Worm (Caenorhabditis elegans) whole organism, late embryonic: ENCODE results near the gene F44B9.8.

Source experiments
- hlh-13 ChIP-seq: fragments of 200-800 bp; sonication (Bioruptor generic); optimal IDR thresholded peaks from 2 replicates; lab custom pipeline; 2018; ENCODE audit warnings: mild to moderate bottlenecking, missing genetic modification characterization, missing compliant biosample characterization
- hlh-30 ChIP-seq: sonication (generic microtip); optimal IDR thresholded peaks from 2 replicates; lab custom pipeline; 2017; ENCODE audit warnings: antibody characterized with exemption, missing genetic modification characterization, missing compliant biosample characterization; ENCODE audit not compliant: insufficient read depth
- pax-1 ChIP-seq: fragments of 150-350 bp; optimal IDR thresholded peaks from 2 replicates; lab custom pipeline; 2014; ENCODE audit warnings: missing biosample characterization, missing genetic modification characterization
- unc-42 ChIP-seq: sonication (generic microtip); optimal IDR thresholded peaks from 2 replicates; lab custom pipeline; 2016; ENCODE audit warnings: missing genotype, missing genetic modification characterization, missing compliant biosample characterization
- unc-55 ChIP-seq: sonication (generic microtip); optimal IDR thresholded peaks from 2 replicates; lab custom pipeline; 2017; ENCODE audit warnings: missing biosample characterization, missing genetic modification reagents, missing genetic modification characterization

DNA sequence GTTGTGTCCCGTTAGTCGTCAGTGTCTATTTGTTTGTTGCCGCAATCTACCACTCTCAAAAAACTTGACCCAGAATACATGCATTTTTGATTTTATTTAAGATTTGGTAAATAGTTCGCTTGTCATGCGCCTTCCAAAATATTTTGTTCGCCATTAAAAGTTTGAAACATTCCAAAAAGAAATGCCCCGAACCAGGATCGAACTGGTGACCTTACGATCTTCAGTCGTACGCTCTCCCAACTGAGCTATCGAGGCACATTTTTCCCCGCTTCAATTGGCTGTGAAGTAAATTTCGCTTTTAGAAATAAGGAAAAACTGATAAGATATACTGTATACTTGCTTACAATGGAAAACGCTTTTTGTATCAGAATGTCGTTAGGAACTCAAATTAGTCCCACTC is 51.2 kb downstream of the F44B9.8 start:
- TF ChIP-seq unc-42 (tag; lab: Kevin White, UChicago) (no peak), pax-1 (tag; lab: Kevin White, UChicago) (no peak), unc-55 (GFP tag; lab: Kevin White, UChicago) (no peak), hlh-30 (tag; lab: Kevin White, UChicago) (no peak), hlh-13 (GFP tag; lab: Kevin White, UChicago) (no peak)
